Worm (Caenorhabditis elegans): ENCODE measurements around the gene irld-1.

The irld-1 gene

ce11 chrV:4299741-4300140, 36.8 kb upstream of the irld-1 start, which contains the start of gene ZC132.3:
Gene ZC132.3, minus strand, starts transcription at chrV:4299841.
- TF ChIP-seq madf-3 (GFP tag; IDR thresholded peaks at IDR 0.05): no peak
- TF ChIP-seq B0019.2 (GFP tag; conservative IDR thresholded peaks at IDR 0.05): no peak
- TF ChIP-seq ceh-79 (tag; optimal IDR thresholded peaks at IDR 0.05): no peak
- TF ChIP-seq ceh-58 (GFP tag; IDR thresholded peaks at IDR 0.05): no peak
- TF ChIP-seq ceh-40 (GFP tag; IDR thresholded peaks at IDR 0.05): no peak
- no peak for TF ChIP-seq Y53F4B.3 (GFP tag; IDR thresholded peaks at IDR 0.05)
- TF ChIP-seq cebp-1 (GFP tag; IDR thresholded peaks at IDR 0.05): no peak
- TF ChIP-seq cebp-1 (tag; optimal IDR thresholded peaks at IDR 0.05): no peak
- no peak for TF ChIP-seq die-1 (tag; optimal IDR thresholded peaks at IDR 0.05)
- no peak for TF ChIP-seq tbx-9 (tag; optimal IDR thresholded peaks at IDR 0.05; ENCODE audit: borderline replicate concordance)
- TF ChIP-seq F22D6.2 (tag; optimal IDR thresholded peaks at IDR 0.05): no peak

ce11 chrV:4302842-4303241, 33.7 kb upstream of the irld-1 start:
- TF ChIP-seq sea-2 (GFP tag; IDR thresholded peaks at IDR 0.05) (no peak), snpc-3.4 (tag; optimal IDR thresholded peaks at IDR 0.05) (no peak), ztf-6 (GFP tag; IDR thresholded peaks at IDR 0.05) (no peak), ztf-28 (GFP tag; IDR thresholded peaks at IDR 0.05) (no peak), nhr-27 (tag; optimal IDR thresholded peaks at IDR 0.05) (no peak), F57A8.1 (GFP tag; optimal IDR thresholded peaks at IDR 0.05) (no peak), ztf-26 (tag; optimal IDR thresholded peaks at IDR 0.05) (no peak), attf-5 (GFP tag; optimal IDR thresholded peaks at IDR 0.05) (no peak), sdz-38 (tag; optimal IDR thresholded peaks at IDR 0.05) (no peak)

DNA sequence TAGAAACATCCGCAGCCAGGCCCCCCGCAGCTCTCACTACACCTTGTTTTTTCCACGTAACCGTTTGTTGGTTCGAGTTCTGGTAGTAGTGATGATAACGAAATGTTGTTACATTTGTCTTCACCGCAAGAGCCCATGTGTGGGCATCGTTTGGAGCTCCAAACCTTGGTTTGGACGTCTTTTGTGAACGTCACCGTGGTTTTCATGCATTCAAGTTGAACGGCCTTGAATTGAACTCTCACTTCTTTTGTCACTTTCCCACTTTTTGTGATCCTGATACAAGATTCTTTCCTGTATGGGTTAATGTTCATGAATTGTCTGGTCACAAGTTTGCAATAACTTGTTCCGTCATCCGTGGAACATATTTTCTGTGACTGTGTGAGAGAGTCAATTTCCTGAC, 32.8 kb upstream of the irld-1 start:
- TF ChIP-seq tbp1 (GFP tag; optimal IDR thresholded peaks at IDR 0.05) (no peak), cebp-2 (GFP tag; IDR thresholded peaks at IDR 0.05) (no peak), lin-54 (GFP tag; optimal IDR thresholded peaks at IDR 0.05) (no peak), somi-1 (GFP tag; optimal IDR thresholded peaks at IDR 0.05) (no peak), hrde-1 (tag; optimal IDR thresholded peaks at IDR 0.05; ENCODE audit: borderline replicate concordance) (no peak), nhr-80 (tag; optimal IDR thresholded peaks at IDR 0.05) (no peak), rec-8 (tag; optimal IDR thresholded peaks at IDR 0.05) (no peak), nhr-27 (tag; optimal IDR thresholded peaks at IDR 0.05) (no peak), hlh-12 (tag; optimal IDR thresholded peaks at IDR 0.05) (no peak), egrh-3 (GFP tag; IDR thresholded peaks at IDR 0.05) (no peak), hmg-1.2 (GFP tag; IDR thresholded peaks at IDR 0.05) (no peak), die-1 (tag; optimal IDR thresholded peaks at IDR 0.05) (no peak), hsf-1 (GFP tag; IDR thresholded peaks at IDR 0.05) (no peak), T26A5.8 (tag; optimal IDR thresholded peaks at IDR 0.05) (no peak), ceh-79 (tag; optimal IDR thresholded peaks at IDR 0.05) (no peak), F55B11.4 (tag; optimal IDR thresholded peaks at IDR 0.05; ENCODE audit: borderline replicate concordance, insufficient read depth) (no peak), lir-1 (GFP tag; conservative IDR thresholded peaks at IDR 0.05) (no peak), madf-8 (GFP tag; conservative IDR thresholded peaks at IDR 0.05) (no peak), mcd-1 (GFP tag; IDR thresholded peaks at IDR 0.05) (no peak)

ce11 chrV:4304240-4304639, 32.3 kb upstream of the irld-1 start:
- TF ChIP-seq aptf-2 (GFP tag; conservative IDR thresholded peaks at IDR 0.05): no peak
- TF ChIP-seq B0035.1 (tag; optimal IDR thresholded peaks at IDR 0.05): no peak
- TF ChIP-seq ZK185.1 (tag; optimal IDR thresholded peaks at IDR 0.05; ENCODE audit: poor library complexity, severe bottlenecking): no peak
- no peak for TF ChIP-seq ceh-79 (tag; optimal IDR thresholded peaks at IDR 0.05)
- no peak for TF ChIP-seq T07F8.4 (tag; optimal IDR thresholded peaks at IDR 0.05)

All from whole organism, young adult.